Worm (Caenorhabditis elegans): ENCODE measurements around the gene mdt-11.

DNA sequence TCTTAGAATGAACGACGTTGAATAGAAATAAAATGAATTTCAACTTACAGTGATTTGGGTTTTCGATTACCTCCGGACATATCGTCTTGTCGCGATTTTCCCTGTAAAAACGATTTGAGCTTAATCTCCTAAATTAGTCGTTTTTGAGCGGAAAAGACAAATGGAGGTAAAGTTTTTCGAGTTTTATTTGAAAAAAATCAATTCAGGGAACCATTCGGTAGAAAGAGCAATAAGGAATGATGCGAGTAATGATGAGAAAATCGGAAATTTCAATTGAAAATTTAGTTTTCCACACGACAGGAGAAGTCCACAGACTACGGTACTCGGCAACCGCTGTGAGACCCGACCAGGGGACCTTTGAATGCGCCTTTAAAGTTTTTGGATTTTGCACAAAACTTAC lies 18.8 kb upstream of the mdt-11 start, which contains the start of gene R144.10:
- no peak for TF ChIP-seq him-1 (tag; optimal IDR thresholded peaks at IDR 0.05)
- no peak for TF ChIP-seq dao-5 (tag; optimal IDR thresholded peaks at IDR 0.05)

All from whole organism, L4/young adult.